Worm (Caenorhabditis elegans): Measurements from ENCODE around the gene php-3.

DNA sequence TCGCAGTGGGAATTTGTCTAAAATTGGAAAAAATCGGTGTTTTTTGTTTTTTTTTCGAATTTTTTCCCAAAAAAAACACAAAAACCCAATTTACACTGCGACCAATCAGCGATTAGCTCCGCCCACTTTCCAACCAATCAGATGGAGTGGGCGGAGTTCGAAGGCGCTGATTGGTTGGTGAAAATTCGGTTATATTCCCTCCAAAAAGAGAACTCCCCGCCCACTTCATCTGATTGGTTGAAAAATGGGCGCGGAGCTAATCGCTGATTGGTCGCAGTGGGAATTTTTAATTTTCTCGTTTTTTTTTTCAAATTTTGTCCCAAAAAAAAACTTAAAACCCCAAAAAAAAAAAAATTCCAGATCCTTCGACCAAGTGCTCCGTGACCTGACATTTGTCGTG, 12.9 kb downstream of the php-3 start:
- TF ChIP-seq W03F9.2 (tag; optimal IDR thresholded peaks at IDR 0.05) (no peak), him-1 (tag; optimal IDR thresholded peaks at IDR 0.05) (no peak)

All from whole organism, L4/young adult.